Worm (Caenorhabditis elegans) whole organism, L2 larva: ENCODE data around the gene F57B1.1.

Experiments used
- ama-1 ChIP-seq: fragments of 150-350 bp; optimal IDR thresholded peaks from 2 replicates; lab custom pipeline; 2018; ENCODE audit warnings: inconsistent platforms
- elt-3 ChIP-seq: sonication (generic microtip); optimal IDR thresholded peaks from 2 replicates; lab custom pipeline; 2017; ENCODE audit warnings: missing biosample characterization, missing genetic modification characterization

ce11 chrV:13152575-13152974 lies 42.9 kb downstream of the F57B1.1 start, which contains the start of gene noca-1:
- no peak for TF ChIP-seq ama-1 (lab: Kevin White, UChicago)
- no peak for TF ChIP-seq elt-3 (tag; lab: Kevin White, UChicago)
